Worm (Caenorhabditis elegans): ENCODE results near the gene sucl-1.
A peak's percentile ranks its signal among the peaks of the same experiment; 100 is the strongest.

DNA sequence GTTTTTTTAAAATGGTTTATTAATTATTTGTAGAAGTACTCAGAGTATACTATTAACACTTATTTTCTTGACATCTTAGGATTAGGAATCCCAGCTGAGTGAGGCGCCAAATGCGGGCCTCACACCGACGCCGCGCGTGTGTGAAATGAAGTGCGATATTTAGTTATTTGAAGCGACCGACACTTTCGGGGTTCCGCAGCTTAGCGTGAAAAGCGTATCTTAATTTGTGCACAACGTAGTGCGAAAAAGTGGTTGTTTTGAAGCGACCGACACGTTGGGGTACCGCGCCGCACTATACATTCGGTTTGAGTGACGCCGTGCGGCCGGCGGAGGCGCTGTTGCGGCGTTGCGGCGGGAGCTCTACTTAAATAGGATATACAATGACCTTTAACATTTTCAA lies 48.9 kb upstream of the sucl-1 start:
- TF ChIP-seq snpc-4 (tag; optimal IDR thresholded peaks at IDR 0.05) (peak; percentile 31), mdl-1 (tag; optimal IDR thresholded peaks at IDR 0.05) (no peak)
